Fruit fly (Drosophila melanogaster): ENCODE measurements around the gene Iru.

dm6 chr3R:9049091-9049981, 43.1 kb downstream of the Iru start:
- no peak for TF ChIP-seq CG8478 (optimal IDR thresholded peaks at IDR 0.05)
- no peak for TF ChIP-seq CTCF (optimal IDR thresholded peaks at IDR 0.05)

Data from S2 (cell line).